Worm (Caenorhabditis elegans) whole organism, L2 larva: ENCODE data around the gene twk-7.

Experiments
- ceh-82 ChIP-seq: fragments of 150-350 bp; optimal IDR thresholded peaks from 2 replicates; lab custom pipeline; 2014; ENCODE audit warnings: missing biosample characterization, missing genetic modification characterization
- egl-27 ChIP-seq: sonication (generic microtip); optimal IDR thresholded peaks from 3 replicates; lab custom pipeline; 2017; ENCODE audit warnings: missing biosample characterization, missing genetic modification reagents, missing genetic modification characterization
- lin-13 ChIP-seq: fragments of 150-350 bp; optimal IDR thresholded peaks from 2 replicates; lab custom pipeline; 2014; ENCODE audit warnings: missing biosample characterization, missing genetic modification reagents, missing genetic modification characterization
- nhr-11 ChIP-seq: fragments of 150-350 bp; optimal IDR thresholded peaks from 2 replicates; lab custom pipeline; 2014; ENCODE audit warnings: missing biosample characterization, missing genetic modification characterization
- nhr-25 ChIP-seq: fragments of 150-350 bp; sonication (generic microtip); optimal IDR thresholded peaks from 3 replicates; lab custom pipeline; 2014; ENCODE audit warnings: missing biosample characterization, missing genetic modification characterization
- skn-1 ChIP-seq: sonication (generic microtip); optimal IDR thresholded peaks from 2 replicates; lab custom pipeline; 2017; ENCODE audit warnings: missing biosample characterization, missing genetic modification characterization
- snpc-4 ChIP-seq: fragments of 150-350 bp; optimal IDR thresholded peaks from 2 replicates; lab custom pipeline; 2014; ENCODE audit warnings: missing biosample characterization, missing genetic modification characterization
- unc-62 ChIP-seq: fragments of 150-350 bp; optimal IDR thresholded peaks from 2 replicates; lab custom pipeline; 2014; ENCODE audit warnings: missing biosample characterization, missing genetic modification reagents, missing genetic modification characterization
- zag-1 ChIP-seq: fragments of 150-350 bp; optimal IDR thresholded peaks from 2 replicates; lab custom pipeline; 2014; ENCODE audit warnings: missing biosample characterization, missing genetic modification characterization
- ztf-11 ChIP-seq: sonication (generic microtip); optimal IDR thresholded peaks from 2 replicates; lab custom pipeline; 2017; ENCODE audit warnings: missing biosample characterization, missing genetic modification characterization

ce11 chrIII:8652112-8652694, 8.7 kb upstream of the twk-7 start:
- no peak for TF ChIP-seq egl-27 (tag; lab: Kevin White, UChicago)
- no peak for TF ChIP-seq nhr-11 (tag; lab: Kevin White, UChicago)
- no peak for TF ChIP-seq unc-62 (GFP tag; lab: Kevin White, UChicago)
- no peak for TF ChIP-seq nhr-25 (tag; lab: Kevin White, UChicago)
- TF ChIP-seq skn-1 = no peak
- TF ChIP-seq snpc-4 (tag; lab: Kevin White, UChicago) = no peak
- TF ChIP-seq lin-13 = no peak
- no peak for TF ChIP-seq zag-1
- TF ChIP-seq ceh-82 = no peak
- no peak for TF ChIP-seq ztf-11
